Fruit fly (Drosophila melanogaster): ENCODE data around the gene Lasp.

dm6 chr3L:16640509-16641068, 70.9 kb downstream of the Lasp start:
- TF ChIP-seq CG8478 (optimal IDR thresholded peaks at IDR 0.05) (no peak), CTCF (optimal IDR thresholded peaks at IDR 0.05) (no peak)

Measured in S2 (cell line).